Fruit fly (Drosophila melanogaster) whole organism, embryonic: ENCODE measurements around the gene CG31183.
A peak's percentile ranks its signal among the peaks of the same experiment; 100 is the strongest.

Source experiments
- Atf-2 ChIP-seq: fragments of 200-800 bp; sonication (Bioruptor generic); optimal IDR thresholded peaks from 2 replicates; lab custom pipeline; 2016; ENCODE audit warnings: missing biosample characterization, missing genetic modification characterization
- CG12155 ChIP-seq: fragments of 200-800 bp; sonication (Bioruptor generic); optimal IDR thresholded peaks from 3 replicates; lab custom pipeline; 2016; ENCODE audit warnings: missing biosample characterization, missing genetic modification characterization
- CG13287 ChIP-seq: fragments of 200-800 bp; sonication (Bioruptor generic); IDR thresholded peaks from 2 replicates; pipeline ENCODE4 v1.3.6; 2022; ENCODE audit warnings: missing biosample characterization, missing genetic modification characterization; ENCODE audit not compliant: partially characterized antibody
- CG14014 ChIP-seq: fragments of 200-800 bp; sonication (Bioruptor generic); IDR thresholded peaks from 2 replicates; pipeline ENCODE4 v1.3.6; 2022; ENCODE audit warnings: missing biosample characterization, missing genetic modification characterization
- CG17385 ChIP-seq: fragments of 200-800 bp; sonication (Bioruptor generic); optimal IDR thresholded peaks from 3 replicates; lab custom pipeline; 2018; ENCODE audit warnings: missing biosample characterization, mild to moderate bottlenecking, missing genetic modification characterization
- CG18599 ChIP-seq: fragments of 200-800 bp; sonication (Bioruptor generic); optimal IDR thresholded peaks from 3 replicates; lab custom pipeline; 2017; ENCODE audit warnings: missing biosample characterization, missing genetic modification characterization, mild to moderate bottlenecking, moderate library complexity, missing genetic modification reagents
- CG18764 ChIP-seq: fragments of 200-800 bp; sonication (Bioruptor generic); optimal IDR thresholded peaks from 3 replicates; lab custom pipeline; 2016; ENCODE audit warnings: missing biosample characterization, missing genetic modification characterization
- CG2116 ChIP-seq: fragments of 200-800 bp; sonication (Bioruptor generic); optimal IDR thresholded peaks from 3 replicates; lab custom pipeline; 2018; ENCODE audit warnings: missing biosample characterization, mild to moderate bottlenecking, missing genetic modification characterization
- CG31224 ChIP-seq: fragments of 200-800 bp; sonication (Bioruptor generic); IDR thresholded peaks from 2 replicates; pipeline ENCODE4 v1.3.6; 2022; ENCODE audit warnings: missing biosample characterization, missing genetic modification characterization
- CG3281 ChIP-seq: fragments of 200-800 bp; sonication (Bioruptor generic); optimal IDR thresholded peaks from 3 replicates; lab custom pipeline; 2017; ENCODE audit warnings: missing biosample characterization, mild to moderate bottlenecking, missing genetic modification characterization
- CG7357 ChIP-seq: fragments of 200-800 bp; sonication (Bioruptor generic); IDR thresholded peaks from 3 replicates; pipeline ENCODE4 v1.3.6; 2022; ENCODE audit warnings: missing biosample characterization, missing genetic modification characterization
- CG7745 ChIP-seq: fragments of 200-800 bp; sonication (Bioruptor generic); optimal IDR thresholded peaks from 2 replicates; lab custom pipeline; 2018; ENCODE audit warnings: missing biosample characterization, mild to moderate bottlenecking, missing genetic modification characterization, moderate library complexity
- CG8478 ChIP-seq: fragments of >200 bp; optimal IDR thresholded peaks from 2 replicates; lab custom pipeline; 2018
- CG9215 ChIP-seq: fragments of 200-800 bp; sonication (Bioruptor generic); IDR thresholded peaks from 2 replicates; pipeline ENCODE4 v1.3.6; 2022; ENCODE audit warnings: missing biosample characterization, missing genetic modification characterization
- CkIIα-i1 ChIP-seq: fragments of 200-800 bp; sonication (Bioruptor generic); IDR thresholded peaks from 2 replicates; pipeline ENCODE4 v1.3.6; 2022; ENCODE audit warnings: missing biosample characterization, missing genetic modification characterization
- Dfd ChIP-seq, 2 experiments: fragments of >200 bp; optimal IDR thresholded peaks; 2 replicates each; lab custom pipeline; 2017; ENCODE audit warnings: missing biosample characterization in 2 of 2, missing genetic modification characterization in 2 of 2
- Dref ChIP-seq: fragments of 200-800 bp; sonication (Bioruptor generic); IDR thresholded peaks from 2 replicates; pipeline ENCODE4 v1.3.6; 2022; ENCODE audit warnings: missing biosample characterization, missing genetic modification characterization
- Gsc ChIP-seq: fragments of 200-800 bp; sonication (Bioruptor generic); IDR thresholded peaks from 2 replicates; pipeline ENCODE4 v1.3.6; 2022; ENCODE audit warnings: missing biosample characterization, missing genetic modification characterization
- Hand ChIP-seq: fragments of 200-800 bp; sonication (Bioruptor generic); optimal IDR thresholded peaks from 2 replicates; lab custom pipeline; 2017; ENCODE audit warnings: mild to moderate bottlenecking, missing biosample characterization, missing genetic modification reagents, missing genetic modification characterization
- Hmx ChIP-seq: fragments of 200-800 bp; sonication (Bioruptor generic); optimal IDR thresholded peaks from 2 replicates; lab custom pipeline; 2016; ENCODE audit warnings: missing biosample characterization, missing genetic modification characterization
- Lhr ChIP-seq: fragments of 200-800 bp; sonication (Bioruptor generic); optimal IDR thresholded peaks from 3 replicates; lab custom pipeline; 2017; ENCODE audit warnings: mild to moderate bottlenecking, missing biosample characterization, missing genetic modification reagents, missing genetic modification characterization
- Max ChIP-seq: fragments of 200-800 bp; sonication (Bioruptor generic); optimal IDR thresholded peaks from 2 replicates; lab custom pipeline; 2016; ENCODE audit warnings: missing biosample characterization, mild to moderate bottlenecking, missing genetic modification characterization
- Meics ChIP-seq: fragments of 200-800 bp; sonication (Bioruptor generic); optimal IDR thresholded peaks from 2 replicates; lab custom pipeline; 2017; ENCODE audit warnings: missing biosample characterization, mild to moderate bottlenecking, missing genetic modification characterization
- Poxn ChIP-seq: fragments of 200-800 bp; sonication (Bioruptor generic); IDR thresholded peaks from 2 replicates; pipeline ENCODE4 v1.3.6; 2022; ENCODE audit warnings: missing biosample characterization, missing genetic modification characterization
- Rfx ChIP-seq: fragments of 200-800 bp; sonication (Bioruptor generic); IDR thresholded peaks from 2 replicates; pipeline ENCODE4 v1.3.6; 2022; ENCODE audit warnings: missing biosample characterization, missing genetic modification characterization
- Ssrp ChIP-seq: fragments of 200-800 bp; sonication (Bioruptor generic); optimal IDR thresholded peaks from 2 replicates; lab custom pipeline; 2018; ENCODE audit warnings: missing biosample characterization, mild to moderate bottlenecking, missing genetic modification characterization, moderate library complexity
- Stat92E ChIP-seq, 3 experiments: fragments of >200 bp in 2 of 3; fragments of 200-800 bp in 1 of 3; sonication (Bioruptor generic) in 1 of 3; optimal IDR thresholded peaks; 2 replicates each; lab custom pipeline; 2017 to 2019; ENCODE audit warnings: missing biosample characterization in 3 of 3, missing genetic modification characterization in 3 of 3, mild to moderate bottlenecking in 1 of 3, moderate library complexity in 1 of 3
- Usf ChIP-seq: fragments of 200-800 bp; sonication (Bioruptor generic); optimal IDR thresholded peaks from 2 replicates; lab custom pipeline; 2017; ENCODE audit warnings: missing genotype, missing biosample characterization, missing genetic modification characterization
- YL-1 ChIP-seq: fragments of 200-800 bp; sonication (Bioruptor generic); optimal IDR thresholded peaks from 3 replicates; lab custom pipeline; 2017; ENCODE audit warnings: missing biosample characterization, mild to moderate bottlenecking, missing genetic modification characterization
- aop ChIP-seq: fragments of 200-800 bp; sonication (Bioruptor generic); IDR thresholded peaks from 2 replicates; pipeline ENCODE4 v1.3.6; 2022; ENCODE audit warnings: missing biosample characterization, missing genetic modification characterization
- az2 ChIP-seq: fragments of 200-800 bp; sonication (Bioruptor generic); optimal IDR thresholded peaks from 3 replicates; lab custom pipeline; 2016; ENCODE audit warnings: missing biosample characterization, missing genetic modification characterization
- chinmo ChIP-seq: fragments of 200-800 bp; sonication (Bioruptor generic); IDR thresholded peaks from 4 replicates; pipeline ENCODE4 v1.3.6; 2022; ENCODE audit warnings: missing biosample characterization, missing genetic modification characterization; ENCODE audit not compliant: partially characterized antibody
- grn ChIP-seq: fragments of 200-800 bp; sonication (Bioruptor generic); optimal IDR thresholded peaks from 3 replicates; lab custom pipeline; 2017; ENCODE audit warnings: missing biosample characterization, missing genetic modification characterization
- gro ChIP-seq: fragments of 200-800 bp; sonication (Bioruptor generic); optimal IDR thresholded peaks from 2 replicates; lab custom pipeline; 2016; ENCODE audit warnings: missing biosample characterization, missing genetic modification characterization
- kah ChIP-seq: fragments of 200-800 bp; sonication (Bioruptor generic); optimal IDR thresholded peaks from 2 replicates; lab custom pipeline; 2018; ENCODE audit warnings: missing biosample characterization, mild to moderate bottlenecking, missing genetic modification characterization
- lbe ChIP-seq: fragments of 200-800 bp; sonication (Bioruptor generic); optimal IDR thresholded peaks from 2 replicates; lab custom pipeline; 2016; ENCODE audit warnings: missing biosample characterization, mild to moderate bottlenecking, missing genetic modification characterization
- lola ChIP-seq, 3 experiments: fragments of >200 bp in 2 of 3; fragments of 200-800 bp in 1 of 3; sonication (Bioruptor generic) in 1 of 3; optimal IDR thresholded peaks; 2 replicates each; lab custom pipeline; 2017 to 2019; ENCODE audit warnings: missing biosample characterization in 3 of 3, missing genetic modification characterization in 3 of 3, mild to moderate bottlenecking in 1 of 3, moderate library complexity in 1 of 3
- mam ChIP-seq: fragments of 200-800 bp; sonication (Bioruptor generic); optimal IDR thresholded peaks from 3 replicates; lab custom pipeline; 2016; ENCODE audit warnings: missing biosample characterization, missing genetic modification characterization
- mirr ChIP-seq: fragments of 200-800 bp; sonication (Bioruptor generic); optimal IDR thresholded peaks from 3 replicates; lab custom pipeline; 2018; ENCODE audit warnings: missing biosample characterization, mild to moderate bottlenecking, missing genetic modification characterization
- nerfin-1 ChIP-seq: fragments of 200-800 bp; sonication (Bioruptor generic); optimal IDR thresholded peaks from 3 replicates; lab custom pipeline; 2019; ENCODE audit warnings: missing biosample characterization, mild to moderate bottlenecking, missing genetic modification characterization, moderate library complexity
- nmo ChIP-seq: fragments of 200-800 bp; sonication (Bioruptor generic); optimal IDR thresholded peaks from 2 replicates; lab custom pipeline; 2018; ENCODE audit warnings: missing biosample characterization, mild to moderate bottlenecking, missing genetic modification characterization, moderate library complexity
- odd ChIP-seq: fragments of 200-800 bp; sonication (Bioruptor generic); optimal IDR thresholded peaks from 2 replicates; lab custom pipeline; 2017; ENCODE audit warnings: missing biosample characterization, mild to moderate bottlenecking, missing genetic modification characterization
- pan ChIP-seq, 4 experiments: fragments of >200 bp in 3 of 4; fragments of 200-800 bp in 1 of 4; sonication (Bioruptor generic) in 1 of 4; optimal IDR thresholded peaks in 3 of 4; IDR thresholded peaks in 1 of 4; 2 replicates each; pipeline versions ENCODE4 v1.3.6 to Lab custom; 2017 to 2022; ENCODE audit warnings: missing biosample characterization in 2 of 4, missing genetic modification characterization in 2 of 4, mixed read lengths in 1 of 4
- pho ChIP-seq: fragments of 200-800 bp; sonication (Bioruptor generic); optimal IDR thresholded peaks from 2 replicates; lab custom pipeline; 2016; ENCODE audit warnings: missing biosample characterization, missing genetic modification characterization
- slbo ChIP-seq: fragments of 200-800 bp; sonication (Bioruptor generic); IDR thresholded peaks from 2 replicates; pipeline ENCODE4 v1.3.6; 2022; ENCODE audit warnings: missing biosample characterization, missing genetic modification characterization
- tgo ChIP-seq: fragments of 200-800 bp; sonication (Bioruptor generic); IDR thresholded peaks from 3 replicates; pipeline ENCODE4 v1.3.6; 2022; ENCODE audit warnings: missing biosample characterization, missing genetic modification characterization
- usp ChIP-seq: fragments of >200 bp; optimal IDR thresholded peaks from 2 replicates; lab custom pipeline; 2017; ENCODE audit warnings: missing biosample characterization, missing genetic modification characterization
- zf30C ChIP-seq: fragments of 200-800 bp; sonication (Bioruptor generic); optimal IDR thresholded peaks from 3 replicates; lab custom pipeline; 2018; ENCODE audit warnings: missing biosample characterization, mild to moderate bottlenecking, missing genetic modification characterization

The CG31183 gene

DNA sequence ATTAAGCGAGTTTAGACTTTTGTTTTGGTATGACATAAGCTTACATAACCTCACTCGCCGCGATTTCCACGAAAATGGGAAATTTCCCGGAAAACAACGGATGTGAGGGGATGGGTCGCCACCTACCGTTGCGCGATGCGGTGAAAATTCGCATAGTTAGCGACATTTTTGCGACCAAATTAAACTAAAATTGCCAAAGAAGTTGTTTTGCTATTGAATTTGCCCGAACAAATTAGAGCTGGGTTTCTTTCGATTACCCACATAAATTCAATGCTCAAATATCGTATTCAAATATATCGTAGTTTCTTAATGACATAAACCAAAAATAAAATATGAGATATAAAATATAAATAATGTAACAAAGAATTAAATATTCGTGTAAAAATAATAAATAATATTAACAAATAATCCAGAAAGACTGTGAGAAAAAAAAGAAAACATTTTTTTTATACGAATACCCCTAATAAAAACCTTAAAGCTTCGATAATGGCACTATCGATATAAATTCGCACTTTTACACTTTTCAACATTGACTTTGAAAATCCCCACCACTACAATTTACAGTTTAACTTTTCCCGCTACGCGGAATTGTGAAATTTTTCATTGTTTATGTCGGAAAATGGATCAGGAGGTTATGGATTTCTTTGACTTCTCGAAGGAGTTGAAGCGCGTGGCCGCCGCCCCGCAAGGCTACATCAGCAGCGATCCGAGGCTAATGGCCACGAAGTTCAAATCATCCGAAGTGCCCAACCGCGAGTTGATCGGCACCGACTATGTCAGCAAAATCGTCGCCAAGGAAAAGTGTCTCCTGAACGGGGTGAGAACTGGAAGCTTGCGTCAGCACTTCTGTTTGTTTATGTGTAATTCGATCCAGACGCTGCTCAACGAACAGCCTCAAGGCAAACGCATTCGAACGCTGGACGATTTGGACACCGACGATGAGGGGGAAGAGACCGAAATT, 38.6 kb downstream of the CG31183 start, which contains the start of the genes ND-23 and spn-E (continued):
- TF ChIP-seq slbo (GFP tag; lab: Robert Waterston, UW) = peak; percentile 68
- peak; percentile 47 for TF ChIP-seq lbe (GFP tag; lab: Kevin White, UChicago)
- no peak for TF ChIP-seq mirr
- TF ChIP-seq CG18599 (GFP tag; lab: Kevin White, UChicago) = peak; percentile 48
- no peak for TF ChIP-seq pho (GFP tag; lab: Kevin White, UChicago)
- TF ChIP-seq CG31224 (GFP tag; lab: Robert Waterston, UW) = no peak
- no peak for TF ChIP-seq Max
- TF ChIP-seq CG14014 (GFP tag; lab: Robert Waterston, UW) = no peak
- peak; percentile 43 for TF ChIP-seq Meics (GFP tag; lab: Kevin White, UChicago)
- TF ChIP-seq lola (GFP tag; optimal IDR thresholded peaks at IDR 0.05; lab: Kevin White, UChicago) = peak in 1 of 3 experiments; percentile 55
- no peak for TF ChIP-seq grn (GFP tag; lab: Kevin White, UChicago)
- TF ChIP-seq pan (optimal IDR thresholded peaks at IDR 0.05; lab: Kevin White, UChicago) = no peak
- TF ChIP-seq pan (GFP tag; optimal IDR thresholded peaks at IDR 0.05 in 1 of 2, IDR thresholded peaks at IDR 0.05 in 1 of 2) = peak in 1 of 2 experiments; percentile 67
- TF ChIP-seq CG7357 = no peak
- TF ChIP-seq CG17385 (GFP tag; lab: Kevin White, UChicago) = no peak
- TF ChIP-seq YL-1 = peak; percentile 41
- no peak for TF ChIP-seq CG7745 (tag; lab: Kevin White, UChicago)
- TF ChIP-seq Dfd (GFP tag; optimal IDR thresholded peaks at IDR 0.05; lab: Kevin White, UChicago) = no peak
- peak; percentile 66 for TF ChIP-seq tgo (GFP tag; lab: Robert Waterston, UW)
- TF ChIP-seq Rfx (GFP tag; lab: Robert Waterston, UW) = peak; percentile 62; the same call in 1 of the 2 replicates
- no peak for TF ChIP-seq Poxn (GFP tag; lab: Robert Waterston, UW)
- TF ChIP-seq CG12155 = peak; percentile 14
- no peak for TF ChIP-seq kah (GFP tag; lab: Kevin White, UChicago)
- TF ChIP-seq Atf-2 (GFP tag; lab: Kevin White, UChicago) = no peak
- TF ChIP-seq CG18764 = peak; percentile 1
- no peak for TF ChIP-seq nerfin-1
- TF ChIP-seq Hand (GFP tag; lab: Kevin White, UChicago) = no peak
- TF ChIP-seq CG13287 (GFP tag; lab: Robert Waterston, UW) = peak; percentile 87
- no peak for TF ChIP-seq Hmx
- TF ChIP-seq CG8478 (lab: Kevin White, UChicago) = no peak
- peak; percentile 24 for TF ChIP-seq CG3281 (GFP tag; lab: Kevin White, UChicago)
- TF ChIP-seq az2 = peak; percentile 29
- TF ChIP-seq mam (GFP tag; lab: Kevin White, UChicago) = peak; percentile 1
- TF ChIP-seq gro (GFP tag; lab: Kevin White, UChicago) = no peak
- no peak for TF ChIP-seq odd (GFP tag; lab: Kevin White, UChicago)
- TF ChIP-seq Usf (GFP tag; lab: Kevin White, UChicago) = no peak
- no peak for TF ChIP-seq Stat92E (GFP tag; optimal IDR thresholded peaks at IDR 0.05; lab: Kevin White, UChicago)
- TF ChIP-seq CkIIα-i1 (GFP tag; lab: Robert Waterston, UW) = no peak
- peak; percentile 55; the same call in 1 of the 2 replicates for TF ChIP-seq CG9215 (GFP tag; lab: Robert Waterston, UW)
- peak; percentile 68 for TF ChIP-seq Dref (GFP tag; lab: Robert Waterston, UW)
- TF ChIP-seq CG2116 (GFP tag; lab: Kevin White, UChicago) = peak; percentile 76
- TF ChIP-seq nmo (GFP tag; lab: Kevin White, UChicago) = peak; percentile 81
- TF ChIP-seq Gsc (GFP tag; lab: Robert Waterston, UW) = no peak
- TF ChIP-seq aop (GFP tag; lab: Robert Waterston, UW) = no peak
- no peak for TF ChIP-seq usp (GFP tag; lab: Kevin White, UChicago)
- no peak for TF ChIP-seq zf30C
- peak; percentile 54 for TF ChIP-seq Ssrp
- 0 out of 4 replicates have a peak, but pooled peaks have one; percentile 30 for TF ChIP-seq chinmo (GFP tag; lab: Robert Waterston, UW)
- no peak for TF ChIP-seq Lhr (GFP tag; lab: Kevin White, UChicago)
